Fruit fly (Drosophila melanogaster) whole organism, embryonic: Measurements from ENCODE around the gene CG33796.

Source experiments
- Atf6 ChIP-seq: fragments of 200-800 bp; sonication (Bioruptor generic); IDR thresholded peaks from 2 replicates; pipeline ENCODE4 v1.3.6; 2022; ENCODE audit warnings: missing biosample characterization, missing genetic modification characterization
- CG11456 ChIP-seq: fragments of 200-800 bp; sonication (Bioruptor generic); IDR thresholded peaks from 3 replicates; pipeline ENCODE4 v1.3.6; 2022; ENCODE audit warnings: missing biosample characterization, missing genetic modification characterization
- CG2199 ChIP-seq: fragments of 200-800 bp; sonication (Bioruptor generic); IDR thresholded peaks from 3 replicates; pipeline ENCODE4 v1.3.6; 2022; ENCODE audit warnings: missing biosample characterization, missing genetic modification characterization
- CG5953 ChIP-seq: fragments of 200-800 bp; sonication (Bioruptor generic); IDR thresholded peaks from 2 replicates; pipeline ENCODE4 v1.3.6; 2022; ENCODE audit warnings: missing biosample characterization, missing genetic modification characterization
- Dip3 ChIP-seq: fragments of 200-800 bp; sonication (Bioruptor generic); optimal IDR thresholded peaks from 3 replicates; lab custom pipeline; 2016; ENCODE audit warnings: missing biosample characterization, missing genetic modification characterization
- Oli ChIP-seq: fragments of 200-800 bp; sonication (Bioruptor generic); optimal IDR thresholded peaks from 2 replicates; lab custom pipeline; 2018; ENCODE audit warnings: missing biosample characterization, mild to moderate bottlenecking, missing genetic modification characterization, moderate library complexity
- dati ChIP-seq: fragments of 200-800 bp; sonication (Bioruptor generic); IDR thresholded peaks from 2 replicates; pipeline ENCODE4 v1.3.6; 2022; ENCODE audit warnings: missing biosample characterization, missing genetic modification characterization
- mirr ChIP-seq: fragments of 200-800 bp; sonication (Bioruptor generic); optimal IDR thresholded peaks from 3 replicates; lab custom pipeline; 2018; ENCODE audit warnings: missing biosample characterization, mild to moderate bottlenecking, missing genetic modification characterization

DNA sequence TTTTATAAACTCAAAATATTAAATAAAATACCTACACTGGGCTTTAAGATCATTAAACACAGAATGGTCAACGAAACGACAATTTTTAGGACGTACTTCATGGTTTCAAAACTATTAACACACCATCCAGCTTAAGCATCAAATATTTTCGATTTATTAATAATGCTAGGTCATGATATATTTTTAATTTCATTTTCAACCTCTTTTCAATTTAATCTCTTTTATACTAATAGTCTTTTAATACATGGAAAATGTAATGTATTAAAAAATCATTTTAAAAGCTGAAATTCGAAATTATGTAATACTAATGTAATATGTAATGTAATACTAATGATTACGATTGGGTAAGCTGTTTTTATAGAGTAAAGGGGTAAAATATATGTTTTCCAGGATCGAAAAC is at the start of gene CG33796:
- TF ChIP-seq CG11456 (GFP tag; lab: Robert Waterston, UW) (no peak), Atf6 (GFP tag; lab: Robert Waterston, UW) (no peak), Dip3 (GFP tag; lab: Kevin White, UChicago) (no peak), CG2199 (GFP tag; lab: Robert Waterston, UW) (no peak), CG5953 (GFP tag; lab: Robert Waterston, UW) (no peak), dati (no peak), Oli (tag; lab: Kevin White, UChicago) (no peak), mirr (no peak)
